Fruit fly (Drosophila melanogaster) whole organism, adult: Measurements from ENCODE around the gene CG31141.

Source experiments
- CG11617 ChIP-seq: fragments of 200-800 bp; sonication (Bioruptor generic); optimal IDR thresholded peaks from 2 replicates; lab custom pipeline; 2017; ENCODE audit warnings: mild to moderate bottlenecking, missing biosample characterization, missing genetic modification reagents, missing genetic modification characterization
- CG14711 ChIP-seq: fragments of 200-800 bp; sonication (Bioruptor generic); optimal IDR thresholded peaks from 2 replicates; lab custom pipeline; 2018; ENCODE audit warnings: missing biosample characterization, mild to moderate bottlenecking, missing genetic modification characterization, moderate library complexity
- CG1620 ChIP-seq: fragments of 200-800 bp; sonication (Bioruptor generic); optimal IDR thresholded peaks from 2 replicates; lab custom pipeline; 2016; ENCODE audit warnings: missing biosample characterization, missing genetic modification characterization
- CG5204 ChIP-seq: fragments of 200-800 bp; sonication (Bioruptor generic); optimal IDR thresholded peaks from 2 replicates; lab custom pipeline; 2016; ENCODE audit warnings: missing biosample characterization, missing genetic modification characterization
- CG7045 ChIP-seq: fragments of 200-800 bp; sonication (Bioruptor generic); optimal IDR thresholded peaks from 2 replicates; lab custom pipeline; 2017; ENCODE audit warnings: missing biosample characterization, mild to moderate bottlenecking, missing genetic modification characterization
- CG7101 ChIP-seq: fragments of 200-800 bp; sonication (Bioruptor generic); optimal IDR thresholded peaks from 2 replicates; lab custom pipeline; 2018; ENCODE audit warnings: missing biosample characterization, mild to moderate bottlenecking, missing genetic modification characterization, moderate library complexity
- Crg-1 ChIP-seq: fragments of 200-800 bp; sonication (Bioruptor generic); optimal IDR thresholded peaks from 2 replicates; lab custom pipeline; 2016; ENCODE audit warnings: missing biosample characterization, missing genetic modification characterization
- Mnt ChIP-seq: fragments of 200-800 bp; sonication (Bioruptor generic); optimal IDR thresholded peaks from 2 replicates; lab custom pipeline; 2016; ENCODE audit warnings: missing biosample characterization, mild to moderate bottlenecking, missing genetic modification characterization
- cnc ChIP-seq, 2 experiments: fragments of >200 bp; optimal IDR thresholded peaks; 2 replicates each; lab custom pipeline; 2017
- pad ChIP-seq: fragments of 200-800 bp; sonication (Bioruptor generic); optimal IDR thresholded peaks from 3 replicates; lab custom pipeline; 2017; ENCODE audit warnings: missing biosample characterization, missing genetic modification characterization, mild to moderate bottlenecking, moderate library complexity, missing genetic modification reagents

DNA sequence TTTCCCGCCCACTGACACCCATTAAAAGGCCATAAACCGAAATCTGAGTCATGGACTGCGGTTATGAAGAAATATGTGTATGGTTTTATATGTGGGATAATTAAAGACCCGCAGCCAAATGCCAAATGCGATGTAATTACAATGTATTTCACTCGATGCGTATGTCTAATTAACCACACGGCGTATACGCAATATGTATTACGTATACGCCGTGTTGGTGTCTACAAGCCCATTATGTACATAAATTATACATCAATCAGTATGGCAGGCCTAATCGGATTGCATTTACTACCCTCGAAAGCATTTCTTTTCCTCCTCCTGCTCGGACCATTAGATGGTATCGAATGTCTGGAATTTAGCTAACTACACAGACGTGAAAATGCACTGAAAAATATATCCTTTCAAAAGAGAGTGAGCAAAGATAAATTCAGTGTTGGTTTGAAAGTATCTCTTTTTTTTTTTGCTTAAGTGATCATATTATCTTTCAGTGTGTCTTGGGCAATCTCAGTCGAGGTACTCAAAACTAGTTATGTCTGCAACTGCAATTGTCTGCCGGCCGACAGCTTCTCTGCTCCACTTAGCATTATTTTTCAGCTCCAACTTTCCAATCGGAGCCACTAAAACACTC, 12.7 kb upstream of the CG31141 start:
- no peak for TF ChIP-seq cnc (optimal IDR thresholded peaks at IDR 0.05; lab: Kevin White, UChicago)
- TF ChIP-seq CG7101: no peak
- TF ChIP-seq CG11617: no peak
- TF ChIP-seq CG1620 (GFP tag; lab: Kevin White, UChicago): no peak
- no peak for TF ChIP-seq Mnt (GFP tag; lab: Kevin White, UChicago)
- TF ChIP-seq CG5204 (GFP tag; lab: Kevin White, UChicago): no peak
- no peak for TF ChIP-seq CG14711 (tag; lab: Kevin White, UChicago)
- TF ChIP-seq CG7045: no peak
- no peak for TF ChIP-seq Crg-1 (GFP tag; lab: Kevin White, UChicago)
- TF ChIP-seq pad (GFP tag; lab: Kevin White, UChicago): no peak
